Fruit fly (Drosophila melanogaster) whole organism: ENCODE results near the gene CG31161.

ENCODE experiments used
- CG8478 ChIP-seq: fragments of >200 bp; optimal IDR thresholded peaks from 2 replicates; lab custom pipeline; 2018; ENCODE audit warnings: inconsistent platforms
- Dll ChIP-seq: fragments of >200 bp; optimal IDR thresholded peaks from 2 replicates; lab custom pipeline; 2017
- EcR ChIP-seq, 2 experiments: fragments of >200 bp; optimal IDR thresholded peaks; 2 replicates each; lab custom pipeline; 2017; ENCODE audit warnings: missing biosample characterization in 2 of 2, missing genetic modification characterization in 2 of 2, missing genetic modification reagents in 2 of 2
- pan ChIP-seq: fragments of >200 bp; optimal IDR thresholded peaks from 2 replicates; lab custom pipeline; 2017
- psq ChIP-seq: fragments of >200 bp; optimal IDR thresholded peaks from 2 replicates; lab custom pipeline; 2017
- usp ChIP-seq: fragments of >200 bp; optimal IDR thresholded peaks from 2 replicates; lab custom pipeline; 2017; ENCODE audit warnings: missing biosample characterization, missing genetic modification characterization, mixed read lengths

Gene CG31161

dm6 chr3R:22639239-22639858, 23.0 kb downstream of the CG31161 start, which contains the start of the genes loco and wake:
loco (minus strand) TSS chr3R:22639387.
wake (plus strand) TSS chr3R:22639808.
- TF ChIP-seq EcR (GFP tag; optimal IDR thresholded peaks at IDR 0.05; lab: Kevin White, UChicago) (no peak), Dll (no peak), psq (lab: Kevin White, UChicago) (no peak), CG8478 (no peak), usp (GFP tag; lab: Kevin White, UChicago) (no peak), pan (lab: Kevin White, UChicago) (no peak)

- TF ChIP-seq psq (lab: Kevin White, UChicago) = no peak
- no peak for TF ChIP-seq pan (lab: Kevin White, UChicago)
- TF ChIP-seq usp (GFP tag; lab: Kevin White, UChicago) = no peak
- no peak for TF ChIP-seq EcR (GFP tag; optimal IDR thresholded peaks at IDR 0.05; lab: Kevin White, UChicago)
- TF ChIP-seq CG8478 = no peak
- no peak for TF ChIP-seq Dll
Observed at dm6 chr3R:22649859-22650258, 33.5 kb downstream of the CG31161 start.

- TF ChIP-seq psq (lab: Kevin White, UChicago) = no peak
- no peak for TF ChIP-seq CG8478
- TF ChIP-seq Dll = no peak
- TF ChIP-seq EcR (GFP tag; optimal IDR thresholded peaks at IDR 0.05; lab: Kevin White, UChicago) = no peak
- no peak for TF ChIP-seq usp (GFP tag; lab: Kevin White, UChicago)
- TF ChIP-seq pan (lab: Kevin White, UChicago) = no peak
Observed at dm6 chr3R:22663115-22663514, 46.8 kb downstream of the CG31161 start.

dm6 chr3R:22664274-22664673, 48.0 kb downstream of the CG31161 start:
- TF ChIP-seq pan (lab: Kevin White, UChicago) (no peak), EcR (GFP tag; optimal IDR thresholded peaks at IDR 0.05; lab: Kevin White, UChicago) (no peak), CG8478 (no peak), Dll (no peak), usp (GFP tag; lab: Kevin White, UChicago) (no peak), psq (lab: Kevin White, UChicago) (no peak)

dm6 chr3R:22666449-22667283, 50.4 kb downstream of the CG31161 start:
- no peak for TF ChIP-seq usp (GFP tag; lab: Kevin White, UChicago)
- no peak for TF ChIP-seq Dll
- TF ChIP-seq pan (lab: Kevin White, UChicago) = no peak
- no peak for TF ChIP-seq EcR (GFP tag; optimal IDR thresholded peaks at IDR 0.05; lab: Kevin White, UChicago)
- no peak for TF ChIP-seq psq (lab: Kevin White, UChicago)
- no peak for TF ChIP-seq CG8478

dm6 chr3R:22667284-22667958, 51.1 kb downstream of the CG31161 start:
- TF ChIP-seq usp (GFP tag; lab: Kevin White, UChicago) (no peak), pan (lab: Kevin White, UChicago) (no peak), CG8478 (no peak), psq (lab: Kevin White, UChicago) (no peak), EcR (GFP tag; optimal IDR thresholded peaks at IDR 0.05; lab: Kevin White, UChicago) (no peak), Dll (no peak)
